Fruit fly (Drosophila melanogaster) whole organism, pupa: ENCODE data around the gene HP1e.
A peak's percentile ranks its signal among the peaks of the same experiment; 100 is the strongest.

ENCODE experiments used
- CG10348 ChIP-seq: fragments of 200-800 bp; sonication (Bioruptor generic); IDR thresholded peaks from 2 replicates; pipeline ENCODE4 v1.3.6; 2022; ENCODE audit warnings: missing biosample characterization, missing genetic modification characterization
- CG12605 ChIP-seq: fragments of 200-800 bp; sonication (Bioruptor generic); IDR thresholded peaks from 2 replicates; pipeline ENCODE4 v1.3.6; 2022; ENCODE audit warnings: missing biosample characterization, missing genetic modification characterization
- CG13204 ChIP-seq: fragments of 200-800 bp; sonication (Bioruptor generic); optimal IDR thresholded peaks from 2 replicates; lab custom pipeline; 2018; ENCODE audit warnings: missing biosample characterization, mild to moderate bottlenecking, missing genetic modification characterization, moderate library complexity
- CG14655 ChIP-seq: fragments of 200-800 bp; sonication (Bioruptor generic); optimal IDR thresholded peaks from 3 replicates; lab custom pipeline; 2017; ENCODE audit warnings: mild to moderate bottlenecking, missing biosample characterization, missing genetic modification reagents, missing genetic modification characterization
- CG15710 ChIP-seq: fragments of 200-800 bp; sonication (Bioruptor generic); optimal IDR thresholded peaks from 2 replicates; lab custom pipeline; 2018; ENCODE audit warnings: missing biosample characterization, mild to moderate bottlenecking, missing genetic modification characterization, moderate library complexity
- CG17806 ChIP-seq: fragments of 200-800 bp; sonication (Bioruptor generic); optimal IDR thresholded peaks from 2 replicates; lab custom pipeline; 2018; ENCODE audit warnings: missing biosample characterization, mild to moderate bottlenecking, missing genetic modification characterization, moderate library complexity
- CG32121 ChIP-seq: fragments of 200-800 bp; sonication (Bioruptor generic); IDR thresholded peaks from 2 replicates; pipeline ENCODE4 v1.3.6; 2022; ENCODE audit warnings: missing biosample characterization, missing genetic modification characterization
- CG34367 ChIP-seq: fragments of 200-800 bp; sonication (Bioruptor generic); optimal IDR thresholded peaks from 2 replicates; lab custom pipeline; 2018; ENCODE audit warnings: missing biosample characterization, mild to moderate bottlenecking, missing genetic modification characterization
- CG4496 ChIP-seq: fragments of 200-800 bp; sonication (Bioruptor generic); IDR thresholded peaks from 3 replicates; pipeline ENCODE4 v1.3.6; 2022; ENCODE audit warnings: missing biosample characterization, missing genetic modification characterization
- CG8159 ChIP-seq: fragments of 200-800 bp; sonication (Bioruptor generic); optimal IDR thresholded peaks from 3 replicates; lab custom pipeline; 2018; ENCODE audit warnings: missing biosample characterization, mild to moderate bottlenecking, missing genetic modification characterization, moderate library complexity
- CG8301 ChIP-seq: fragments of 200-800 bp; sonication (Bioruptor generic); optimal IDR thresholded peaks from 2 replicates; lab custom pipeline; 2018; ENCODE audit warnings: missing biosample characterization, mild to moderate bottlenecking, missing genetic modification characterization
- CG9948 ChIP-seq: fragments of 200-800 bp; sonication (Bioruptor generic); optimal IDR thresholded peaks from 2 replicates; lab custom pipeline; 2018; ENCODE audit warnings: missing biosample characterization, mild to moderate bottlenecking, missing genetic modification characterization, moderate library complexity
- D1 ChIP-seq: fragments of 200-800 bp; sonication (Bioruptor generic); optimal IDR thresholded peaks from 2 replicates; lab custom pipeline; 2018; ENCODE audit warnings: missing biosample characterization, mild to moderate bottlenecking, missing genetic modification characterization, moderate library complexity
- EcR ChIP-seq: fragments of 200-800 bp; sonication (Bioruptor generic); optimal IDR thresholded peaks from 3 replicates; lab custom pipeline; 2019; ENCODE audit warnings: missing biosample characterization, missing genetic modification characterization, mild to moderate bottlenecking, moderate library complexity, missing genetic modification reagents
- Ets98B ChIP-seq: fragments of 200-800 bp; sonication (Bioruptor generic); IDR thresholded peaks from 2 replicates; pipeline ENCODE4 v1.3.6; 2022; ENCODE audit warnings: missing biosample characterization, missing genetic modification characterization
- Pif1A ChIP-seq: fragments of 200-800 bp; sonication (Bioruptor generic); optimal IDR thresholded peaks from 3 replicates; lab custom pipeline; 2016; ENCODE audit warnings: missing biosample characterization, missing genetic modification characterization
- Pif1B ChIP-seq: fragments of 200-800 bp; sonication (Bioruptor generic); optimal IDR thresholded peaks from 3 replicates; lab custom pipeline; 2016; ENCODE audit warnings: missing biosample characterization, missing genetic modification characterization
- Snoo ChIP-seq: fragments of 200-800 bp; sonication (Bioruptor generic); optimal IDR thresholded peaks from 3 replicates; lab custom pipeline; 2017; ENCODE audit warnings: missing biosample characterization, mild to moderate bottlenecking, missing genetic modification characterization, inconsistent platforms
- fd96Ca ChIP-seq: fragments of 200-800 bp; sonication (Bioruptor generic); IDR thresholded peaks from 3 replicates; pipeline ENCODE4 v1.3.6; 2022; ENCODE audit warnings: missing biosample characterization, missing genetic modification characterization
- gl ChIP-seq: fragments of 200-800 bp; sonication (Bioruptor generic); optimal IDR thresholded peaks from 2 replicates; lab custom pipeline; 2018; ENCODE audit warnings: missing biosample characterization, mild to moderate bottlenecking, missing genetic modification characterization
- rn ChIP-seq: fragments of 200-800 bp; sonication (Bioruptor generic); IDR thresholded peaks from 2 replicates; pipeline ENCODE4 v1.3.6; 2022; ENCODE audit warnings: missing biosample characterization, missing genetic modification characterization

The HP1e gene

dm6 chr3R:9343022-9343587, 21.5 kb downstream of the HP1e start:
- TF ChIP-seq CG15710: no peak
- TF ChIP-seq fd96Ca (GFP tag; lab: Robert Waterston, UW): no peak
- TF ChIP-seq D1 (tag; lab: Kevin White, UChicago): no peak
- TF ChIP-seq CG13204 (GFP tag; lab: Kevin White, UChicago): no peak
- no peak for TF ChIP-seq CG8159 (tag; lab: Kevin White, UChicago)
- TF ChIP-seq CG8301 (tag; lab: Kevin White, UChicago): no peak
- no peak for TF ChIP-seq rn
- no peak for TF ChIP-seq gl (tag; lab: Kevin White, UChicago)
- no peak for TF ChIP-seq CG12605 (GFP tag; lab: Robert Waterston, UW)
- TF ChIP-seq EcR (GFP tag; lab: Kevin White, UChicago): no peak
- TF ChIP-seq Pif1B (GFP tag; lab: Kevin White, UChicago): no peak
- no peak for TF ChIP-seq CG10348 (GFP tag; lab: Robert Waterston, UW)
- no peak for TF ChIP-seq Pif1A (GFP tag; lab: Kevin White, UChicago)
- no peak for TF ChIP-seq CG17806 (tag; lab: Kevin White, UChicago)
- no peak for TF ChIP-seq Ets98B (GFP tag; lab: Robert Waterston, UW)

dm6 chr3R:9343645-9344044, 22.1 kb downstream of the HP1e start:
- TF ChIP-seq CG13204 (GFP tag; lab: Kevin White, UChicago) (no peak), CG4496 (GFP tag; lab: Robert Waterston, UW) (no peak), CG34367 (tag; lab: Kevin White, UChicago) (no peak), gl (tag; lab: Kevin White, UChicago) (no peak), CG12605 (GFP tag; lab: Robert Waterston, UW) (no peak), CG9948 (no peak), CG8301 (tag; lab: Kevin White, UChicago) (no peak), rn (no peak), CG17806 (tag; lab: Kevin White, UChicago) (no peak), CG10348 (GFP tag; lab: Robert Waterston, UW) (no peak), EcR (GFP tag; lab: Kevin White, UChicago) (no peak), fd96Ca (GFP tag; lab: Robert Waterston, UW) (no peak)

dm6 chr3R:9344186-9344790, 22.7 kb downstream of the HP1e start:
- peak; percentile 21; the same call in 1 of the 3 replicates for TF ChIP-seq CG4496 (GFP tag; lab: Robert Waterston, UW)
- no peak for TF ChIP-seq rn
- peak; percentile 40; the same call in 1 of the 2 replicates for TF ChIP-seq CG32121 (GFP tag; lab: Robert Waterston, UW)
- TF ChIP-seq CG15710: no peak
- peak; percentile 59 for TF ChIP-seq EcR (GFP tag; lab: Kevin White, UChicago)
- no peak for TF ChIP-seq CG17806 (tag; lab: Kevin White, UChicago)
- peak; percentile 19; the same call in 1 of the 3 replicates for TF ChIP-seq fd96Ca (GFP tag; lab: Robert Waterston, UW)
- TF ChIP-seq D1 (tag; lab: Kevin White, UChicago): no peak
- TF ChIP-seq CG14655 (GFP tag; lab: Kevin White, UChicago): no peak
- no peak for TF ChIP-seq Pif1A (GFP tag; lab: Kevin White, UChicago)
- no peak for TF ChIP-seq Ets98B (GFP tag; lab: Robert Waterston, UW)
- TF ChIP-seq CG34367 (tag; lab: Kevin White, UChicago): no peak
- no peak for TF ChIP-seq CG9948
- TF ChIP-seq gl (tag; lab: Kevin White, UChicago): no peak

dm6 chr3R:9344791-9345208, 23.2 kb downstream of the HP1e start:
- TF ChIP-seq Pif1B (GFP tag; lab: Kevin White, UChicago): no peak
- no peak for TF ChIP-seq D1 (tag; lab: Kevin White, UChicago)
- peak; percentile 7; the same call in 1 of the 3 replicates for TF ChIP-seq CG4496 (GFP tag; lab: Robert Waterston, UW)
- TF ChIP-seq fd96Ca (GFP tag; lab: Robert Waterston, UW): 0 out of 3 replicates have a peak, but pooled peaks have one; percentile 5
- no peak for TF ChIP-seq CG34367 (tag; lab: Kevin White, UChicago)
- no peak for TF ChIP-seq gl (tag; lab: Kevin White, UChicago)
- no peak for TF ChIP-seq EcR (GFP tag; lab: Kevin White, UChicago)
- 0 out of 2 replicates have a peak, but pooled peaks have one; percentile 10 for TF ChIP-seq CG12605 (GFP tag; lab: Robert Waterston, UW)
- TF ChIP-seq Pif1A (GFP tag; lab: Kevin White, UChicago): peak; percentile 25
- TF ChIP-seq Snoo (tag; lab: Kevin White, UChicago): no peak
- no peak for TF ChIP-seq CG9948
- no peak for TF ChIP-seq CG8159 (tag; lab: Kevin White, UChicago)
- TF ChIP-seq CG17806 (tag; lab: Kevin White, UChicago): no peak
- no peak for TF ChIP-seq Ets98B (GFP tag; lab: Robert Waterston, UW)
- no peak for TF ChIP-seq rn
- TF ChIP-seq CG10348 (GFP tag; lab: Robert Waterston, UW): no peak
- TF ChIP-seq CG8301 (tag; lab: Kevin White, UChicago): peak; percentile 21
- TF ChIP-seq CG32121 (GFP tag; lab: Robert Waterston, UW): no peak
- TF ChIP-seq CG13204 (GFP tag; lab: Kevin White, UChicago): no peak
- TF ChIP-seq CG15710: no peak
- TF ChIP-seq CG14655 (GFP tag; lab: Kevin White, UChicago): peak; percentile 42
- TF ChIP-seq, all 21 proteins: peak for 6

- TF ChIP-seq EcR (GFP tag; lab: Kevin White, UChicago) (peak; percentile 86), Pif1B (GFP tag; lab: Kevin White, UChicago) (no peak), Snoo (tag; lab: Kevin White, UChicago) (peak; percentile 8), CG15710 (no peak), CG4496 (GFP tag; lab: Robert Waterston, UW) (peak; percentile 33; the same call in 1 of the 3 replicates), fd96Ca (GFP tag; lab: Robert Waterston, UW) (peak; percentile 20; the same call in 1 of the 3 replicates)
- TF ChIP-seq, all 21 proteins: peak for 4
These were observed 24.3 kb downstream of the HP1e start for dm6 chr3R:9345904-9346303.
